Fruit fly (Drosophila melanogaster): ENCODE data around the gene CG7573.

The CG7573 gene

DNA sequence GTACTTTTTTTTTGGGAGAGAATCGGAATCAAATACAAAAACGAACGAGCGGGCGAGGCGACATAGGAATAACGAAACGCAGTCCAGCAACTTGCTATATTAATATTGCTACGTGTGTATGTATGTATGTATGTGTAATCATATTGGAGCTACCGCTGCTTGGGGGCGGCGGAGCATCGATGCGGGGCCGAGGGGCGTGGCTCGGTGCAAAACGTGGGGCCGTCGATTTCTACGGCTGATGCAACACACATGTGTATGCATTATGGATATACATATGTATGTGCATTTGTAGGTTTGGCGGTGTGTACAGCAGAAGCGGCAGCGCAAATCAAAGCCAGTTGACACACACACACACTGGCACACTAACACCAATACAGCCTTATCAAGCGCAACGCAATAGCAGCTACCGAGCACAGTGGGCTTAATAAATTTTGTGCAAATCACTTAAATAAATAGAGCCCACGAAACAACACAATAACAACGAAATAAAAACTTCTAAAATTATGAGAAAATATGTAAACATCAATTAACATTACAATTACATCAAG is 19.3 kb upstream of the CG7573 start (continued):
- peak; percentile 28 for TF ChIP-seq Hmr (GFP tag; optimal IDR thresholded peaks at IDR 0.05)
- no peak for TF ChIP-seq ro (GFP tag; IDR thresholded peaks at IDR 0.05)
- TF ChIP-seq dmrt99B (tag; optimal IDR thresholded peaks at IDR 0.05) = peak; percentile 20
- peak; percentile 11 for TF ChIP-seq HmgZ (tag; optimal IDR thresholded peaks at IDR 0.05)
- 0 out of 2 replicates have a peak, but pooled peaks have one; percentile 4 for TF ChIP-seq CG9215 (GFP tag; IDR thresholded peaks at IDR 0.05)
- no peak for TF ChIP-seq Mes4 (GFP tag; optimal IDR thresholded peaks at IDR 0.05)
- TF ChIP-seq Hey (tag; optimal IDR thresholded peaks at IDR 0.05) = no peak
- peak; percentile 12 for TF ChIP-seq CG18599 (GFP tag; optimal IDR thresholded peaks at IDR 0.05)
- TF ChIP-seq Ptx1 (GFP tag; IDR thresholded peaks at IDR 0.05) = peak; percentile 56
- peak; percentile 65 for TF ChIP-seq CG11456 (GFP tag; IDR thresholded peaks at IDR 0.05)
- TF ChIP-seq grau (tag; optimal IDR thresholded peaks at IDR 0.05) = peak; percentile 4
- TF ChIP-seq CG15269 (tag; optimal IDR thresholded peaks at IDR 0.05) = peak; percentile 8
- no peak for TF ChIP-seq MTF-1 (GFP tag; optimal IDR thresholded peaks at IDR 0.05; ENCODE audit: borderline replicate concordance)
- TF ChIP-seq crol (GFP tag; IDR thresholded peaks at IDR 0.05) = peak; percentile 85
- TF ChIP-seq CG9932 (GFP tag; IDR thresholded peaks at IDR 0.05) = peak; percentile 62
- TF ChIP-seq otp (GFP tag; IDR thresholded peaks at IDR 0.05) = peak; percentile 58; the same call in 1 of the 3 replicates
- TF ChIP-seq CG10543 (GFP tag; optimal IDR thresholded peaks at IDR 0.05) = peak; percentile 65
- no peak for TF ChIP-seq amos (GFP tag; IDR thresholded peaks at IDR 0.05; ENCODE audit: partially characterized antibody)
- peak; percentile 77 for TF ChIP-seq sug (tag; optimal IDR thresholded peaks at IDR 0.05)
- no peak for TF ChIP-seq CG7963 (GFP tag; IDR thresholded peaks at IDR 0.05; ENCODE audit: partially characterized antibody)
- no peak for TF ChIP-seq Ets97D (GFP tag; optimal IDR thresholded peaks at IDR 0.05)
- no peak for TF ChIP-seq pzg (GFP tag; optimal IDR thresholded peaks at IDR 0.05)
- TF ChIP-seq sr (GFP tag; IDR thresholded peaks at IDR 0.05) = 0 out of 3 replicates have a peak, but pooled peaks have one; percentile 25
- TF ChIP-seq schlank (tag; optimal IDR thresholded peaks at IDR 0.05) = no peak
- TF ChIP-seq fru (optimal IDR thresholded peaks at IDR 0.05) = no peak
- TF ChIP-seq CG34376 (GFP tag; optimal IDR thresholded peaks at IDR 0.05) = no peak
- TF ChIP-seq sna (GFP tag; IDR thresholded peaks at IDR 0.05; ENCODE audit: partially characterized antibody) = 0 out of 2 replicates have a peak, but pooled peaks have one; percentile 51
- TF ChIP-seq Fer1 (GFP tag; optimal IDR thresholded peaks at IDR 0.05) = peak; percentile 40
- peak; percentile 14 for TF ChIP-seq CG12071 (GFP tag; optimal IDR thresholded peaks at IDR 0.05)
- peak; percentile 79 for TF ChIP-seq row (GFP tag; IDR thresholded peaks at IDR 0.05)
- no peak for TF ChIP-seq cad (GFP tag; optimal IDR thresholded peaks at IDR 0.05)
- TF ChIP-seq CG11696 (GFP tag; IDR thresholded peaks at IDR 0.05) = peak; percentile 32; the same call in 1 of the 2 replicates
- peak; percentile 26; the same call in 1 of the 2 replicates for TF ChIP-seq Awh (GFP tag; IDR thresholded peaks at IDR 0.05)
- TF ChIP-seq corto (GFP tag; optimal IDR thresholded peaks at IDR 0.05) = no peak
- no peak for TF ChIP-seq disco-r (GFP tag; optimal IDR thresholded peaks at IDR 0.05)
- TF ChIP-seq CG6689 (GFP tag; IDR thresholded peaks at IDR 0.05) = peak; percentile 55; the same call in 1 of the 2 replicates
- no peak for TF ChIP-seq CG10462 (GFP tag; optimal IDR thresholded peaks at IDR 0.05)
- peak; percentile 23; the same call in 1 of the 2 replicates for TF ChIP-seq MBD-R2 (GFP tag; IDR thresholded peaks at IDR 0.05)
- no peak for TF ChIP-seq CG1832 (GFP tag; optimal IDR thresholded peaks at IDR 0.05)
- TF ChIP-seq ap (GFP tag; IDR thresholded peaks at IDR 0.05) = 0 out of 2 replicates have a peak, but pooled peaks have one; percentile 20
- TF ChIP-seq Dfd (GFP tag; optimal IDR thresholded peaks at IDR 0.05) = no peak
- peak; percentile 16 for TF ChIP-seq CG15011 (GFP tag; optimal IDR thresholded peaks at IDR 0.05)
- TF ChIP-seq CG17385 (GFP tag; optimal IDR thresholded peaks at IDR 0.05) = no peak
- TF ChIP-seq lola (GFP tag; optimal IDR thresholded peaks at IDR 0.05) = no peak
- TF ChIP-seq NFAT (GFP tag; IDR thresholded peaks at IDR 0.05) = peak; percentile 69
- peak; percentile 8 for TF ChIP-seq Ets65A (GFP tag)
- no peak for TF ChIP-seq CG6254 (GFP tag; optimal IDR thresholded peaks at IDR 0.05)
- peak; percentile 61 for TF ChIP-seq Rfx (GFP tag; IDR thresholded peaks at IDR 0.05)
- TF ChIP-seq CG2712 (tag; optimal IDR thresholded peaks at IDR 0.05) = peak; percentile 5
- TF ChIP-seq cas (GFP tag; IDR thresholded peaks at IDR 0.05) = no peak

Data from whole organism, embryonic.